Worm (Caenorhabditis elegans) whole organism, young adult: ENCODE results near the gene W09G12.10.

Experiments
- C17E4.6 ChIP-seq: fragments of 200-800 bp; sonication (Bioruptor generic); IDR thresholded peaks from 2 replicates; pipeline ENCODE4 v1.3.6; 2022; ENCODE audit warnings: missing genetic modification reagents, missing genetic modification characterization, missing compliant biosample characterization
- F22D6.2 ChIP-seq: sonication (generic microtip); optimal IDR thresholded peaks from 2 replicates; lab custom pipeline; 2016; ENCODE audit warnings: mild to moderate bottlenecking, missing genetic modification characterization, missing compliant biosample characterization
- attf-3 ChIP-seq: fragments of 200-800 bp; sonication (Bioruptor generic); conservative IDR thresholded peaks from 2 replicates; pipeline ENCODE4 v1.3.6; 2022; ENCODE audit warnings: missing genetic modification reagents, missing genetic modification characterization, missing compliant biosample characterization
- bed-2 ChIP-seq: fragments of 200-800 bp; sonication (Bioruptor generic); IDR thresholded peaks from 2 replicates; pipeline ENCODE4 v1.3.6; 2022; ENCODE audit warnings: missing genetic modification reagents, missing genetic modification characterization, missing compliant biosample characterization
- egl-18 ChIP-seq: fragments of 200-800 bp; sonication (Bioruptor generic); IDR thresholded peaks from 2 replicates; pipeline ENCODE4 v1.3.6; 2022; ENCODE audit warnings: missing genetic modification reagents, missing genetic modification characterization, missing compliant biosample characterization
- let-607 ChIP-seq, 2 experiments: fragments of 200-800 bp in 1 of 2; sonication (Bioruptor generic) in 1 of 2; sonication (generic microtip) in 1 of 2; optimal IDR thresholded peaks; 2 replicates each; lab custom pipeline; 2016 to 2018; ENCODE audit warnings: mild to moderate bottlenecking in 2 of 2, missing compliant biosample characterization in 2 of 2, missing genetic modification characterization in 2 of 2, moderate library complexity in 2 of 2, missing genotype in 1 of 2
- lir-1 ChIP-seq: fragments of 200-800 bp; sonication (Bioruptor generic); conservative IDR thresholded peaks from 2 replicates; pipeline ENCODE4 v1.3.6; 2022; ENCODE audit warnings: missing genetic modification reagents, missing genetic modification characterization, missing compliant biosample characterization
- lsy-27 ChIP-seq: sonication (generic microtip); optimal IDR thresholded peaks from 2 replicates; lab custom pipeline; 2017; ENCODE audit warnings: missing genetic modification characterization, mild to moderate bottlenecking, missing compliant biosample characterization, antibody characterized with exemption, missing genotype, borderline replicate concordance; ENCODE audit not compliant: insufficient read depth
- madf-8 ChIP-seq: fragments of 200-800 bp; sonication (Bioruptor generic); conservative IDR thresholded peaks from 2 replicates; pipeline ENCODE4 v1.3.6; 2022; ENCODE audit warnings: missing genetic modification reagents, missing genetic modification characterization, missing compliant biosample characterization
- mcd-1 ChIP-seq: fragments of 200-800 bp; sonication (Bioruptor generic); IDR thresholded peaks from 2 replicates; pipeline ENCODE4 v1.3.6; 2022; ENCODE audit warnings: missing genetic modification reagents, missing genetic modification characterization, missing compliant biosample characterization
- mel-28 ChIP-seq: sonication (generic microtip); optimal IDR thresholded peaks from 2 replicates; lab custom pipeline; 2016; ENCODE audit warnings: borderline replicate concordance, mild to moderate bottlenecking, missing genetic modification characterization, missing compliant biosample characterization
- snpc-4 ChIP-seq, 5 experiments: fragments of 150-350 bp in 1 of 5; sonication (generic microtip) in 4 of 5; optimal IDR thresholded peaks; 2 replicates each; lab custom pipeline; 2014 to 2018; ENCODE audit warnings: missing genetic modification characterization in 5 of 5, missing biosample characterization in 3 of 5, antibody characterized with exemption in 2 of 5, mild to moderate bottlenecking in 2 of 5, missing compliant biosample characterization in 2 of 5, missing genotype in 2 of 5, moderate library complexity in 2 of 5, missing genetic modification reagents in 1 of 5
- unc-130 ChIP-seq: sonication (generic microtip); optimal IDR thresholded peaks from 2 replicates; lab custom pipeline; 2016; ENCODE audit warnings: missing genetic modification reagents, missing genetic modification characterization, missing compliant biosample characterization
- unc-62 ChIP-seq: fragments of 150-350 bp; optimal IDR thresholded peaks from 2 replicates; lab custom pipeline; 2014; ENCODE audit warnings: missing biosample characterization, missing genetic modification reagents, missing genetic modification characterization

DNA sequence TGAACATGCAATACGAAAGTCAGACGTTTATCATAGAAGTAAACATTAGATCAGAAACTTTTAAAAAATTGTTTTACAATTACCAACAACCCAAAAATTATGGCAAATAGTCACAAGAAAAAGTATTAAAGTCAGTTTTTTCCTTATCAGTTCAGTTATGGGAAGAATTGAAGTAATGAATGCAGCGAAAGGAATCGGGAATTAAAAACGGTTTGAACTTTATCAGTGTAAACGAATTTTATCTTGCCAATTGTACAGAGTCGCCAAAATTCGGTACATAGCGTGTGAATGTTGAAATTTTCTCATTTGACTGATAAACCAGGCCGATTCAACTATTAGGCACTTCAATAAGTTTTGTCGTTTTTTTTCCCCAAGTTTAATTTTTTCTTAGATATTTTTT, 45.1 kb upstream of the W09G12.10 start:
- TF ChIP-seq mcd-1 (GFP tag; lab: Robert Waterston, UW) (no peak), egl-18 (GFP tag; lab: Robert Waterston, UW) (no peak), C17E4.6 (GFP tag; lab: Robert Waterston, UW) (no peak), lsy-27 (tag; lab: Kevin White, UChicago) (no peak), mel-28 (tag; lab: Kevin White, UChicago) (no peak), unc-130 (GFP tag; lab: Kevin White, UChicago) (no peak), let-607 (tag; optimal IDR thresholded peaks at IDR 0.05; lab: Kevin White, UChicago) (no peak), attf-3 (no peak), lir-1 (GFP tag; lab: Robert Waterston, UW) (no peak), snpc-4 (GFP tag; optimal IDR thresholded peaks at IDR 0.05; lab: Kevin White, UChicago) (no peak), snpc-4 (tag; optimal IDR thresholded peaks at IDR 0.05; lab: Kevin White, UChicago) (no peak), F22D6.2 (tag; lab: Kevin White, UChicago) (no peak), unc-62 (GFP tag; lab: Kevin White, UChicago) (no peak), madf-8 (GFP tag; lab: Robert Waterston, UW) (no peak), bed-2 (no peak)
